Worm (Caenorhabditis elegans): ENCODE data around the gene kin-21.

- TF ChIP-seq egl-5 (tag; optimal IDR thresholded peaks at IDR 0.05) (peak; percentile 64), nhr-11 (tag; optimal IDR thresholded peaks at IDR 0.05) (no peak), mdl-1 (tag; optimal IDR thresholded peaks at IDR 0.05) (no peak), tbx-2 (tag; optimal IDR thresholded peaks at IDR 0.05) (no peak), nhr-77 (tag; optimal IDR thresholded peaks at IDR 0.05) (no peak), nhr-76 (tag; optimal IDR thresholded peaks at IDR 0.05) (no peak), aly-2 (tag; optimal IDR thresholded peaks at IDR 0.05) (no peak), nfya-1 (tag; optimal IDR thresholded peaks at IDR 0.05; ENCODE audit: insufficient read depth) (no peak), pqm-1 (tag; optimal IDR thresholded peaks at IDR 0.05) (peak; percentile 13), nhr-12 (tag; optimal IDR thresholded peaks at IDR 0.05) (no peak), nhr-25 (tag; optimal IDR thresholded peaks at IDR 0.05) (no peak), nhr-23 (tag; optimal IDR thresholded peaks at IDR 0.05) (no peak)
These were observed 51.6 kb downstream of the kin-21 start, which contains the start of the genes prp-18 and mccc-1 for ce11 chrIV:9884257-9884656.

Data from whole organism, L3 larva.